Worm (Caenorhabditis elegans): ENCODE measurements around the gene copb-1.

DNA sequence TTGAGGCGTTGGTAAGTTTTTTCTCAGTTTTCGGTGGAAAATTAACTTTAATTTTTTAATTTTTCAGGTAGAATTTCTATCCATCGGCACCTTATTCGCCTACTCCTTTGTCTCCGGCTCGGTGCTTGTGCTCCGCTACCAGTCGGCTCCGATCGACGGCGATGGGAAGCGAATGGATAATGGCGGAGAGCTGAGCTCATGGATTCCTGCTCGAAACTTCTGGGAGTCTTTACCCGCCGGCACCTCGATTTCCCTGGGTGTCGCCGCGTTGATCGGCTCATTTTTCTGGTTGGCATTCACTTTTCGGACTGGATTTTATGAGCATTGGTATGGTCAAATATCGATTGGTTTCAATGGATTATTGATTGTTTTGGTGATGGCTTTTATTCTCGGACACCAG, 43.7 kb upstream of the copb-1 start:
- TF ChIP-seq lin-54 (GFP tag; optimal IDR thresholded peaks at IDR 0.05) = no peak
- TF ChIP-seq akir-1 (GFP tag; optimal IDR thresholded peaks at IDR 0.05) = no peak
- no peak for TF ChIP-seq cebp-2 (GFP tag; IDR thresholded peaks at IDR 0.05)

All from whole organism, young adult.